Fruit fly (Drosophila melanogaster) whole organism, prepupa: ENCODE results near the gene CG42655.

Experiments used
- Blimp-1 ChIP-seq: fragments of 200-800 bp; sonication (Bioruptor generic); optimal IDR thresholded peaks from 3 replicates; lab custom pipeline; 2017; ENCODE audit warnings: missing biosample characterization, missing genetic modification characterization, mild to moderate bottlenecking, moderate library complexity, missing genetic modification reagents
- CG10631 ChIP-seq: fragments of 200-800 bp; sonication (Bioruptor generic); optimal IDR thresholded peaks from 2 replicates; lab custom pipeline; 2016; ENCODE audit warnings: missing biosample characterization, missing genetic modification characterization
- CG10669 ChIP-seq: fragments of 200-800 bp; sonication (Bioruptor generic); optimal IDR thresholded peaks from 3 replicates; lab custom pipeline; 2018; ENCODE audit warnings: missing biosample characterization, mild to moderate bottlenecking, missing genetic modification characterization, moderate library complexity
- CG11902 ChIP-seq: fragments of 200-800 bp; sonication (Bioruptor generic); optimal IDR thresholded peaks from 3 replicates; lab custom pipeline; 2016; ENCODE audit warnings: missing biosample characterization, missing genetic modification characterization
- CG1621 ChIP-seq: fragments of 200-800 bp; sonication (Bioruptor generic); optimal IDR thresholded peaks from 3 replicates; lab custom pipeline; 2018; ENCODE audit warnings: missing biosample characterization, mild to moderate bottlenecking, missing genetic modification characterization
- CG16779 ChIP-seq: fragments of 200-800 bp; sonication (Bioruptor generic); optimal IDR thresholded peaks from 3 replicates; lab custom pipeline; 2017; ENCODE audit warnings: missing biosample characterization, mild to moderate bottlenecking, missing genetic modification characterization
- CG34406 ChIP-seq: fragments of 200-800 bp; sonication (Bioruptor generic); optimal IDR thresholded peaks from 3 replicates; lab custom pipeline; 2016; ENCODE audit warnings: missing biosample characterization, missing genetic modification characterization
- CG3919 ChIP-seq: fragments of 200-800 bp; sonication (Bioruptor generic); optimal IDR thresholded peaks from 3 replicates; lab custom pipeline; 2016; ENCODE audit warnings: missing biosample characterization, missing genetic modification characterization
- CG6163 ChIP-seq: fragments of 200-800 bp; sonication (Bioruptor generic); IDR thresholded peaks from 3 replicates; pipeline ENCODE4 v1.3.6; 2022; ENCODE audit warnings: missing biosample characterization, missing genetic modification characterization
- CG6276 ChIP-seq: fragments of 200-800 bp; sonication (Bioruptor generic); optimal IDR thresholded peaks from 2 replicates; lab custom pipeline; 2017; ENCODE audit warnings: missing biosample characterization, mild to moderate bottlenecking, missing genetic modification characterization
- CG6792 ChIP-seq: fragments of 200-800 bp; sonication (Bioruptor generic); optimal IDR thresholded peaks from 3 replicates; lab custom pipeline; 2016; ENCODE audit warnings: missing biosample characterization, missing genetic modification characterization
- CG6808 ChIP-seq: fragments of 200-800 bp; sonication (Bioruptor generic); optimal IDR thresholded peaks from 3 replicates; lab custom pipeline; 2017; ENCODE audit warnings: missing biosample characterization, missing genetic modification characterization, mild to moderate bottlenecking, moderate library complexity, missing genetic modification reagents
- CG6854 ChIP-seq: fragments of 200-800 bp; sonication (Bioruptor generic); optimal IDR thresholded peaks from 2 replicates; lab custom pipeline; 2017; ENCODE audit warnings: missing biosample characterization, mild to moderate bottlenecking, missing genetic modification characterization
- CG8119 ChIP-seq: fragments of 200-800 bp; sonication (Bioruptor generic); IDR thresholded peaks from 3 replicates; pipeline ENCODE4 v1.3.6; 2022; ENCODE audit warnings: missing biosample characterization, missing genetic modification characterization
- CG8632 ChIP-seq: fragments of 200-800 bp; sonication (Bioruptor generic); optimal IDR thresholded peaks from 3 replicates; lab custom pipeline; 2016; ENCODE audit warnings: missing biosample characterization, missing genetic modification characterization
- Eip78C ChIP-seq: fragments of 200-800 bp; sonication (Bioruptor generic); peaks from one replicate; lab custom pipeline; 2016; ENCODE audit warnings: missing biosample characterization, missing genetic modification characterization
- Eip93F ChIP-seq: fragments of 200-800 bp; sonication (Bioruptor generic); optimal IDR thresholded peaks from 2 replicates; lab custom pipeline; 2016; ENCODE audit warnings: missing biosample characterization, mild to moderate bottlenecking, missing genetic modification characterization
- Ets21C ChIP-seq: fragments of 200-800 bp; sonication (Bioruptor generic); optimal IDR thresholded peaks from 3 replicates; lab custom pipeline; 2016; ENCODE audit warnings: missing biosample characterization, missing genetic modification characterization
- Hr4 ChIP-seq: fragments of 200-800 bp; sonication (Bioruptor generic); optimal IDR thresholded peaks from 3 replicates; lab custom pipeline; 2016; ENCODE audit warnings: missing biosample characterization, missing genetic modification characterization
- OdsH ChIP-seq: fragments of 200-800 bp; sonication (Bioruptor generic); optimal IDR thresholded peaks from 3 replicates; lab custom pipeline; 2016; ENCODE audit warnings: missing biosample characterization, missing genetic modification characterization
- Smox ChIP-seq: fragments of 200-800 bp; sonication (Bioruptor generic); optimal IDR thresholded peaks from 3 replicates; lab custom pipeline; 2016; ENCODE audit warnings: missing biosample characterization, missing genetic modification characterization
- Sox102F ChIP-seq: fragments of 200-800 bp; sonication (Bioruptor generic); optimal IDR thresholded peaks from 2 replicates; lab custom pipeline; 2016; ENCODE audit warnings: missing biosample characterization, mild to moderate bottlenecking, missing genetic modification characterization
- Sox14 ChIP-seq: fragments of 200-800 bp; sonication (Bioruptor generic); optimal IDR thresholded peaks from 3 replicates; lab custom pipeline; 2016; ENCODE audit warnings: missing biosample characterization, missing genetic modification characterization
- achi ChIP-seq: fragments of 200-800 bp; sonication (Bioruptor generic); optimal IDR thresholded peaks from 3 replicates; lab custom pipeline; 2016; ENCODE audit warnings: missing biosample characterization, missing genetic modification characterization
- acj6 ChIP-seq: fragments of 200-800 bp; sonication (Bioruptor generic); optimal IDR thresholded peaks from 3 replicates; lab custom pipeline; 2016; ENCODE audit warnings: missing biosample characterization, missing genetic modification characterization
- cyc ChIP-seq: fragments of 200-800 bp; sonication (Bioruptor generic); optimal IDR thresholded peaks from 3 replicates; lab custom pipeline; 2016; ENCODE audit warnings: missing biosample characterization, missing genetic modification characterization
- dac ChIP-seq: fragments of 200-800 bp; sonication (Bioruptor generic); optimal IDR thresholded peaks from 2 replicates; lab custom pipeline; 2017; ENCODE audit warnings: missing biosample characterization, mild to moderate bottlenecking, missing genetic modification characterization
- dsx ChIP-seq: fragments of 200-800 bp; optimal IDR thresholded peaks from 3 replicates; lab custom pipeline; 2019; ENCODE audit warnings: missing biosample characterization, mild to moderate bottlenecking, missing genetic modification characterization, moderate library complexity; ENCODE audit not compliant: poor library complexity, severe bottlenecking
- eg ChIP-seq: fragments of 200-800 bp; sonication (Bioruptor generic); IDR thresholded peaks from 3 replicates; pipeline ENCODE4 v1.3.6; 2022; ENCODE audit warnings: missing biosample characterization, missing genetic modification characterization
- esn ChIP-seq: fragments of 200-800 bp; sonication (Bioruptor generic); optimal IDR thresholded peaks from 2 replicates; lab custom pipeline; 2016; ENCODE audit warnings: missing biosample characterization, mild to moderate bottlenecking, missing genetic modification characterization, moderate library complexity
- fd59A ChIP-seq: fragments of 200-800 bp; sonication (Bioruptor generic); optimal IDR thresholded peaks from 2 replicates; lab custom pipeline; 2017; ENCODE audit warnings: missing biosample characterization, mild to moderate bottlenecking, missing genetic modification characterization, missing genetic modification reagents
- fkh ChIP-seq: fragments of 200-800 bp; sonication (Bioruptor generic); optimal IDR thresholded peaks from 3 replicates; lab custom pipeline; 2017; ENCODE audit warnings: missing biosample characterization, mild to moderate bottlenecking, missing genetic modification characterization, moderate library complexity
- lz ChIP-seq: fragments of 200-800 bp; sonication (Bioruptor generic); optimal IDR thresholded peaks from 3 replicates; lab custom pipeline; 2016; ENCODE audit warnings: missing biosample characterization, missing genetic modification characterization
- pdm3 ChIP-seq: fragments of 200-800 bp; sonication (Bioruptor generic); optimal IDR thresholded peaks from 3 replicates; lab custom pipeline; 2016; ENCODE audit warnings: missing biosample characterization, missing genetic modification characterization
- salr ChIP-seq, 2 experiments: fragments of 200-800 bp; sonication (Bioruptor generic); optimal IDR thresholded peaks; 3 replicates each; lab custom pipeline; 2016 to 2018; ENCODE audit warnings: missing biosample characterization in 2 of 2, missing genetic modification characterization in 2 of 2, mild to moderate bottlenecking in 1 of 2
- ss ChIP-seq, 2 experiments: fragments of 200-800 bp; sonication (Bioruptor generic); optimal IDR thresholded peaks; 2 replicates in 1 of 2; 3 replicates in 1 of 2; lab custom pipeline; 2017 to 2018; ENCODE audit warnings: mild to moderate bottlenecking in 2 of 2, missing biosample characterization in 2 of 2, missing genetic modification characterization in 2 of 2, moderate library complexity in 1 of 2
- svp ChIP-seq: fragments of 200-800 bp; sonication (Bioruptor generic); peaks from one replicate; lab custom pipeline; 2016; ENCODE audit warnings: missing biosample characterization, missing genetic modification characterization

Gene CG42655

dm6 chr3L:19914833-19915232 lies 38.7 kb downstream of the CG42655 start, which contains the start of gene Rpn1:
Gene Rpn1, plus strand, starts transcription at chr3L:19915051.
- no peak for TF ChIP-seq achi
- TF ChIP-seq Sox102F (GFP tag; lab: Kevin White, UChicago) = no peak
- TF ChIP-seq eg (GFP tag; lab: Robert Waterston, UW) = no peak
- TF ChIP-seq CG6854 (GFP tag; lab: Kevin White, UChicago) = peak; percentile 10
- no peak for TF ChIP-seq OdsH (GFP tag; lab: Kevin White, UChicago)
- peak; percentile 26 for TF ChIP-seq Eip78C (GFP tag; lab: Kevin White, UChicago)
- no peak for TF ChIP-seq esn (GFP tag; lab: Kevin White, UChicago)
- no peak for TF ChIP-seq Eip93F (GFP tag; lab: Kevin White, UChicago)
- TF ChIP-seq CG10669 (GFP tag; lab: Kevin White, UChicago) = no peak
- no peak for TF ChIP-seq Blimp-1 (GFP tag; lab: Kevin White, UChicago)
- TF ChIP-seq lz (GFP tag; lab: Kevin White, UChicago) = peak; percentile 6
- no peak for TF ChIP-seq CG11902 (GFP tag; lab: Kevin White, UChicago)
- no peak for TF ChIP-seq Ets21C (GFP tag; lab: Kevin White, UChicago)

- TF ChIP-seq Blimp-1 (GFP tag; lab: Kevin White, UChicago) (no peak), CG3919 (GFP tag; lab: Kevin White, UChicago) (no peak), svp (GFP tag; lab: Kevin White, UChicago) (no peak), pdm3 (GFP tag; lab: Kevin White, UChicago) (no peak), Sox14 (GFP tag; lab: Kevin White, UChicago) (no peak), CG16779 (no peak), CG6163 (GFP tag; lab: Robert Waterston, UW) (no peak), CG6854 (GFP tag; lab: Kevin White, UChicago) (no peak), CG6276 (GFP tag; lab: Kevin White, UChicago) (no peak), salr (GFP tag; optimal IDR thresholded peaks at IDR 0.05; lab: Kevin White, UChicago) (no peak), CG10631 (no peak), CG11902 (GFP tag; lab: Kevin White, UChicago) (no peak), ss (GFP tag; optimal IDR thresholded peaks at IDR 0.05; lab: Kevin White, UChicago) (no peak), CG6808 (GFP tag; lab: Kevin White, UChicago) (no peak), dac (GFP tag; lab: Kevin White, UChicago) (no peak), CG8119 (GFP tag; lab: Robert Waterston, UW) (no peak), CG8632 (no peak)
Measured at dm6 chr3L:19913328-19913936, 40.1 kb downstream of the CG42655 start, which contains the start of gene Mtr3. Gene Mtr3, minus strand, starts transcription at chr3L:19913715.

dm6 chr3L:19910054-19910414 lies 43.5 kb downstream of the CG42655 start, which contains the start of the genes Mi-2 and Prp3:
Gene Mi-2, minus strand, starts transcription at chr3L:19910215.
Gene Prp3, plus strand, starts transcription at chr3L:19910300.
- peak; percentile 54 for TF ChIP-seq Eip78C (GFP tag; lab: Kevin White, UChicago)
- no peak for TF ChIP-seq Hr4 (GFP tag; lab: Kevin White, UChicago)
- no peak for TF ChIP-seq cyc
- TF ChIP-seq CG6276 (GFP tag; lab: Kevin White, UChicago) = no peak
- no peak for TF ChIP-seq pdm3 (GFP tag; lab: Kevin White, UChicago)
- no peak for TF ChIP-seq fd59A (GFP tag; lab: Kevin White, UChicago)
- TF ChIP-seq Sox14 (GFP tag; lab: Kevin White, UChicago) = peak; percentile 31
- TF ChIP-seq fkh = peak; percentile 71
- TF ChIP-seq CG6163 (GFP tag; lab: Robert Waterston, UW) = peak; percentile 48; the same call in 2 of the 3 replicates
- no peak for TF ChIP-seq svp (GFP tag; lab: Kevin White, UChicago)
- TF ChIP-seq acj6 = no peak

dm6 chr3L:19909234-19910053 lies 44.1 kb downstream of the CG42655 start:
- TF ChIP-seq CG34406 = peak; percentile 8
- TF ChIP-seq CG6163 (GFP tag; lab: Robert Waterston, UW) = peak; percentile 46; the same call in 2 of the 3 replicates
- TF ChIP-seq CG6792 (GFP tag; lab: Kevin White, UChicago) = peak; percentile 5
- no peak for TF ChIP-seq CG10669 (GFP tag; lab: Kevin White, UChicago)
- TF ChIP-seq Sox14 (GFP tag; lab: Kevin White, UChicago) = peak; percentile 74
- TF ChIP-seq CG1621 (tag; lab: Kevin White, UChicago) = peak; percentile 42
- no peak for TF ChIP-seq Smox (GFP tag; lab: Kevin White, UChicago)
- peak; percentile 10 for TF ChIP-seq esn (GFP tag; lab: Kevin White, UChicago)
- peak; percentile 27 for TF ChIP-seq lz (GFP tag; lab: Kevin White, UChicago)
- no peak for TF ChIP-seq fd59A (GFP tag; lab: Kevin White, UChicago)
- 0 out of 3 replicates have a peak, but pooled peaks have one; percentile 15 for TF ChIP-seq eg (GFP tag; lab: Robert Waterston, UW)
- peak; percentile 72 for TF ChIP-seq Eip78C (GFP tag; lab: Kevin White, UChicago)
- TF ChIP-seq dsx = peak; percentile 91
- TF ChIP-seq, all 60 proteins: peak for 10
